Worm (Caenorhabditis elegans): ENCODE measurements around the gene F39B3.7.
"Not testable (repeated sequence)": the region's sequence is repeated elsewhere in the genome, so short reads cannot be mapped to it uniquely, and the experiment has no call there.

- TF ChIP-seq tbx-11 (GFP tag; IDR thresholded peaks at IDR 0.05); flt-1 (GFP tag; IDR thresholded peaks at IDR 0.05); ama-1 (optimal IDR thresholded peaks at IDR 0.05); tra-4 (tag; optimal IDR thresholded peaks at IDR 0.05); tbx-37 (GFP tag; conservative IDR thresholded peaks at IDR 0.05); aly-1 (tag; optimal IDR thresholded peaks at IDR 0.05); F13C5.2 (tag; optimal IDR thresholded peaks at IDR 0.05); hmg-4 (GFP tag; optimal IDR thresholded peaks at IDR 0.05); ets-7 (tag; optimal IDR thresholded peaks at IDR 0.05): not testable (repeated sequence)
Measured at ce11 chrX:17550755-17551154, 16.5 kb downstream of the F39B3.7 start, which contains the start of gene hlh-28.
